Worm (Caenorhabditis elegans): Measurements from ENCODE around the gene K05F1.10.

DNA sequence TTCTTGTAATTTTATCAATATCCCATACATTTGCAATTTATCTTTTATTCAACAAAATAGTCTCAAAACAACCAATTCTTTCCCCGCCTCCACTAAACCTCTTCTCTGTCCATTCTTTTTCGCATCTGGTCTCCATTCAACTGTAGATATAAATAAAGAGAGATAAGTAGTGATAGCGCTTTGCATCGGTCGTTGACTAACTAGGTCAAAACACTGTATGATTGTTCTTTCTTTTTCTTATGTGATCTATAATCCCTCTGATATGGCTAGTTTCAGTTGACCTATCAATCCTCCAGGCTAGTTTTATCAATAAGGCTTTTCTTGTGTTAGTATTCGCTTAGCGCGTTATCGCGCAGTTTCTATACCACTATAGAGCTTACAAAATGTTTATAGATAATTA lies 48.0 kb upstream of the K05F1.10 start:
- TF ChIP-seq dao-5 (tag; optimal IDR thresholded peaks at IDR 0.05) (no peak), him-1 (tag; optimal IDR thresholded peaks at IDR 0.05) (no peak), W03F9.2 (tag; optimal IDR thresholded peaks at IDR 0.05) (no peak)
